Worm (Caenorhabditis elegans): ENCODE results near the gene Y55F3AR.2.

DNA sequence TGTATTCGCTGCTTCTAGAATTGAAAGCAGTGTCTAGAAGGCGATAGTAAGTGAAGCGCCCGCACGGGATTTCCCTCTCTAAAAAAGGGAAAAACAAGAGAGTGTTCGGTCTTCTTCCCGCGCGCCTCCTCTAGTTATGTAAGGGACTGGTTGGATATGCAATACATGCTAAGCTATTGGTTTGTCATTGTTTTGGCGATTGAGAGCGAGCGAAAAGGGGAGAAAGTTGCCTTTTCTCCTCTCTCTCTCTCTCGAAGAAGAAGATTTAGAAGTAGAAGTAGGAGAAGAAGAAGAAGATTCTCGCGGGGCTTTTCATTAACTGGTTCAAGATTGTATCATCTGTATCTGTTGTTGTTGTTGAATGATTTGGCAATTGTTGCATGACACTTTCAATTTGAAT lies 20.3 kb upstream of the Y55F3AR.2 start:
- TF ChIP-seq ama-1 (optimal IDR thresholded peaks at IDR 0.05) (no peak), hmbx-1 (tag; optimal IDR thresholded peaks at IDR 0.05) (no peak), ets-7 (tag; optimal IDR thresholded peaks at IDR 0.05) (no peak), tbx-11 (GFP tag; IDR thresholded peaks at IDR 0.05) (no peak), scrt-1 (GFP tag; IDR thresholded peaks at IDR 0.05) (no peak), flt-1 (GFP tag; IDR thresholded peaks at IDR 0.05) (no peak), sea-1 (GFP tag; conservative IDR thresholded peaks at IDR 0.05) (no peak), aly-1 (tag; optimal IDR thresholded peaks at IDR 0.05) (no peak), B0310.2 (tag; optimal IDR thresholded peaks at IDR 0.05) (no peak), pes-1 (GFP tag; IDR thresholded peaks at IDR 0.05) (no peak), F13C5.2 (tag; optimal IDR thresholded peaks at IDR 0.05) (no peak), hnd-1 (tag; optimal IDR thresholded peaks at IDR 0.05) (no peak)

Data from whole organism, early embryonic.